Worm (Caenorhabditis elegans) whole organism, L4 larva: Measurements from ENCODE around the gene rbm-26.

ENCODE experiments used
- D1046.2 ChIP-seq: fragments of 200-800 bp; sonication (Bioruptor generic); IDR thresholded peaks from 2 replicates; pipeline ENCODE4 v1.3.6; 2022; ENCODE audit warnings: missing genetic modification characterization, missing compliant biosample characterization
- F44E2.7 ChIP-seq: fragments of 200-800 bp; sonication (Bioruptor generic); IDR thresholded peaks from 2 replicates; pipeline ENCODE4 v2.1.2; 2022; ENCODE audit warnings: missing genetic modification characterization, missing compliant biosample characterization
- F49E8.2 ChIP-seq: sonication (generic microtip); optimal IDR thresholded peaks from 2 replicates; lab custom pipeline; 2016; ENCODE audit warnings: missing compliant biosample characterization, mild to moderate bottlenecking, missing genetic modification characterization, borderline replicate concordance
- R02D3.7 ChIP-seq: fragments of 150-350 bp; sonication (generic microtip); optimal IDR thresholded peaks from 3 replicates; lab custom pipeline; 2014; ENCODE audit warnings: missing biosample characterization, missing genetic modification characterization
- T20F7.1 ChIP-seq: fragments of 200-800 bp; sonication (Bioruptor generic); optimal IDR thresholded peaks from 2 replicates; lab custom pipeline; 2018; ENCODE audit warnings: mild to moderate bottlenecking, missing genetic modification characterization, missing compliant biosample characterization
- Y48G9A.11 ChIP-seq: fragments of 200-800 bp; sonication (Bioruptor generic); IDR thresholded peaks from 2 replicates; pipeline ENCODE4 v1.3.6; 2022; ENCODE audit warnings: missing genetic modification reagents, missing genetic modification characterization, missing compliant biosample characterization
- Y75B8A.6 ChIP-seq: fragments of 200-800 bp; sonication (Bioruptor generic); IDR thresholded peaks from 2 replicates; pipeline ENCODE4 v1.3.6; 2022; ENCODE audit warnings: missing genetic modification reagents, missing genetic modification characterization, missing compliant biosample characterization
- aha-1 ChIP-seq: fragments of 150-350 bp; peaks from one replicate; lab custom pipeline; 2014; ENCODE audit warnings: missing biosample characterization, missing genetic modification characterization
- aly-2 ChIP-seq: sonication (generic microtip); optimal IDR thresholded peaks from 2 replicates; lab custom pipeline; 2018; ENCODE audit warnings: missing biosample characterization, missing genetic modification characterization
- attf-4 ChIP-seq: sonication (generic microtip); optimal IDR thresholded peaks from 3 replicates; lab custom pipeline; 2017; ENCODE audit warnings: missing biosample characterization, missing genetic modification characterization
- ceh-20 ChIP-seq: fragments of 200-800 bp; sonication (Bioruptor generic); IDR thresholded peaks from 2 replicates; pipeline ENCODE4 v1.3.6; 2022; ENCODE audit warnings: missing genetic modification reagents, missing genetic modification characterization, missing compliant biosample characterization
- ceh-32 ChIP-seq: sonication (generic microtip); optimal IDR thresholded peaks from 2 replicates; lab custom pipeline; 2016; ENCODE audit warnings: mild to moderate bottlenecking, missing genetic modification characterization, missing compliant biosample characterization; ENCODE audit not compliant: poor library complexity
- ceh-62 ChIP-seq: sonication (generic microtip); optimal IDR thresholded peaks from 2 replicates; lab custom pipeline; 2017; ENCODE audit warnings: missing biosample characterization, missing genetic modification characterization
- ceh-82 ChIP-seq: sonication (generic microtip); optimal IDR thresholded peaks from 2 replicates; lab custom pipeline; 2017; ENCODE audit warnings: missing biosample characterization, missing genetic modification characterization
- daf-16 ChIP-seq, 3 experiments: sonication (generic microtip); optimal IDR thresholded peaks; 2 replicates each; lab custom pipeline; 2016 to 2017; ENCODE audit warnings: missing genetic modification characterization in 3 of 3, missing genetic modification reagents in 3 of 3, mild to moderate bottlenecking in 2 of 3, missing compliant biosample characterization in 2 of 3, missing biosample characterization in 1 of 3, moderate library complexity in 1 of 3
- daf-19 ChIP-seq: fragments of 200-800 bp; sonication (Bioruptor generic); conservative IDR thresholded peaks from 2 replicates; pipeline ENCODE4 v1.3.6; 2022; ENCODE audit warnings: missing genetic modification characterization, missing compliant biosample characterization
- egl-43 ChIP-seq: fragments of 200-800 bp; sonication (Bioruptor generic); IDR thresholded peaks from 2 replicates; pipeline ENCODE4 v1.3.6; 2022; ENCODE audit warnings: missing genetic modification reagents, missing genetic modification characterization, missing compliant biosample characterization
- jun-1 ChIP-seq: fragments of 150-350 bp; optimal IDR thresholded peaks from 2 replicates; lab custom pipeline; 2014; ENCODE audit warnings: missing biosample characterization, missing genetic modification reagents, missing genetic modification characterization
- lin-13 ChIP-seq: fragments of 150-350 bp; optimal IDR thresholded peaks from 2 replicates; lab custom pipeline; 2014; ENCODE audit warnings: missing biosample characterization, missing genetic modification reagents, missing genetic modification characterization
- lin-38 ChIP-seq: fragments of 200-800 bp; sonication (Bioruptor generic); IDR thresholded peaks from 2 replicates; pipeline ENCODE4 v1.3.6; 2022; ENCODE audit warnings: missing genetic modification reagents, missing genetic modification characterization, missing compliant biosample characterization
- lir-3 ChIP-seq: sonication (generic microtip); optimal IDR thresholded peaks from 2 replicates; lab custom pipeline; 2016; ENCODE audit warnings: mild to moderate bottlenecking, missing genetic modification characterization, missing compliant biosample characterization
- lsy-2 ChIP-seq, 2 experiments: fragments of 150-350 bp in 1 of 2; sonication (generic microtip) in 1 of 2; optimal IDR thresholded peaks; 2 replicates each; lab custom pipeline; 2014 to 2017; ENCODE audit warnings: missing biosample characterization in 2 of 2, missing genetic modification characterization in 2 of 2
- mep-1 ChIP-seq: fragments of 150-350 bp; sonication (generic microtip); optimal IDR thresholded peaks from 3 replicates; lab custom pipeline; 2014; ENCODE audit warnings: missing biosample characterization, missing genetic modification characterization
- mes-2 ChIP-seq: sonication (generic microtip); optimal IDR thresholded peaks from 2 replicates; lab custom pipeline; 2016; ENCODE audit warnings: missing genotype, mild to moderate bottlenecking, missing genetic modification characterization, missing compliant biosample characterization; ENCODE audit not compliant: poor library complexity, severe bottlenecking
- mxl-2 ChIP-seq: fragments of 200-800 bp; sonication (Bioruptor generic); conservative IDR thresholded peaks from 2 replicates; pipeline ENCODE4 v1.3.6; 2022; ENCODE audit warnings: missing genetic modification reagents, missing genetic modification characterization, missing compliant biosample characterization
- nhr-11 ChIP-seq: fragments of 150-350 bp; optimal IDR thresholded peaks from 2 replicates; lab custom pipeline; 2014; ENCODE audit warnings: missing biosample characterization, missing genetic modification characterization
- nhr-237 ChIP-seq: sonication (generic microtip); optimal IDR thresholded peaks from 2 replicates; lab custom pipeline; 2017; ENCODE audit warnings: missing biosample characterization, missing genetic modification characterization
- nhr-41 ChIP-seq: fragments of 200-800 bp; sonication (Bioruptor generic); IDR thresholded peaks from 2 replicates; pipeline ENCODE4 v1.3.6; 2022; ENCODE audit warnings: missing genetic modification reagents, missing genetic modification characterization, missing compliant biosample characterization
- nhr-42 ChIP-seq: fragments of 200-800 bp; sonication (Bioruptor generic); IDR thresholded peaks from 2 replicates; pipeline ENCODE4 v1.3.6; 2022; ENCODE audit warnings: missing genetic modification characterization, missing compliant biosample characterization
- nhr-76 ChIP-seq: fragments of 150-350 bp; optimal IDR thresholded peaks from 2 replicates; lab custom pipeline; 2014; ENCODE audit warnings: missing biosample characterization, missing genetic modification characterization
- nhr-77 ChIP-seq: fragments of 150-350 bp; optimal IDR thresholded peaks from 2 replicates; lab custom pipeline; 2014; ENCODE audit warnings: missing biosample characterization, missing genetic modification characterization
- pqm-1 ChIP-seq: sonication (generic microtip); optimal IDR thresholded peaks from 2 replicates; lab custom pipeline; 2017; ENCODE audit warnings: missing biosample characterization, missing genetic modification characterization
- saeg-2 ChIP-seq: fragments of 200-800 bp; sonication (Bioruptor generic); IDR thresholded peaks from 2 replicates; pipeline ENCODE4 v1.3.6; 2022; ENCODE audit warnings: missing genetic modification reagents, missing genetic modification characterization, missing compliant biosample characterization
- sdz-12 ChIP-seq: fragments of 200-800 bp; sonication (Bioruptor generic); optimal IDR thresholded peaks from 2 replicates; lab custom pipeline; 2018; ENCODE audit warnings: mild to moderate bottlenecking, missing genetic modification characterization, missing compliant biosample characterization
- snpc-4 ChIP-seq: fragments of 150-350 bp; optimal IDR thresholded peaks from 2 replicates; lab custom pipeline; 2014; ENCODE audit warnings: missing biosample characterization, missing genetic modification characterization
- spr-1 ChIP-seq: sonication (generic microtip); optimal IDR thresholded peaks from 2 replicates; lab custom pipeline; 2016; ENCODE audit warnings: mild to moderate bottlenecking, missing genetic modification characterization, missing compliant biosample characterization
- unc-39 ChIP-seq: sonication (generic microtip); optimal IDR thresholded peaks from 2 replicates; lab custom pipeline; 2017; ENCODE audit warnings: missing biosample characterization, missing genetic modification characterization
- unc-62 ChIP-seq, 3 experiments: fragments of 150-350 bp in 1 of 3; sonication (generic microtip); optimal IDR thresholded peaks in 2 of 3; peaks in 1 of 3; 1 replicate in 1 of 3; 2 replicates in 2 of 3; lab custom pipeline; 2014 to 2017; ENCODE audit warnings: missing biosample characterization in 3 of 3, missing genetic modification characterization in 3 of 3, missing genetic modification reagents in 3 of 3, missing genotype in 1 of 3
- zip-11 ChIP-seq: fragments of 200-800 bp; sonication (Bioruptor generic); IDR thresholded peaks from 2 replicates; pipeline ENCODE4 v1.3.6; 2022; ENCODE audit warnings: missing genetic modification characterization, missing compliant biosample characterization
- ztf-11 ChIP-seq: fragments of 150-350 bp; optimal IDR thresholded peaks from 2 replicates; lab custom pipeline; 2014; ENCODE audit warnings: missing biosample characterization, missing genetic modification characterization

rbm-26 gene

DNA sequence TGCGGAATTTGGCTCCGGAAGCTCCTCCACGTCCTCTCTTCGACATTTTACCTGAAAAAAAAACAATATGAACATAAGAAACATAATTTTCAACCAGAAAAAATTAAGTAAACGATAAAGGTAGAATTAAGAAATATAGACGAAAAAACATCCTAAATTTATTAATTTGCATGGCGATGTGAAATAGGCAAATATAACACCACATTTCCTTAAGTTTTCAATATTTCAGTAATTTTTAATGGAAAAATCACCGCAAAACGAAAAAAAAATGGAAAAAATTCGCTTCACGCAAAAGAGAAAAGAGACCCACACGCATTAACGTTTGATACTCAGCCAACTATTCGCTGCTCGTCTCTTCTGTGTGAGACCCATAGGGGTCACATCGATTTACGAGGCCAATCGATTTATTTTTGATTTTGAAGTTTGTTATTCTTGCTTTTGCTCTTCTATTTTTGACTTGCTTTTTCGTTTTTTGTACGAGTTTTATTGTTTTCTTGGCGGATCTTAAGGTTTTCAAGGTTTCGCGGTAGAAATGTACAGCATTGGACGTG, 5.2 kb upstream of the rbm-26 start, which contains the start of gene rpl-23 (continued):
- TF ChIP-seq snpc-4 (no peak), nhr-237 (tag; lab: Kevin White, UChicago) (no peak), mxl-2 (no peak), ztf-11 (tag; lab: Kevin White, UChicago) (no peak), nhr-42 (GFP tag; lab: Robert Waterston, UW) (no peak), unc-39 (tag; lab: Kevin White, UChicago) (no peak), F44E2.7 (GFP tag; lab: Robert Waterston, UW) (no peak), Y75B8A.6 (no peak), ceh-20 (GFP tag; lab: Robert Waterston, UW) (peak; percentile 52; the same call in 1 of the 2 replicates), spr-1 (tag; lab: Kevin White, UChicago) (peak; percentile 15), Y48G9A.11 (GFP tag; lab: Robert Waterston, UW) (peak; percentile 35; the same call in 1 of the 2 replicates), ceh-82 (tag; lab: Kevin White, UChicago) (no peak), attf-4 (no peak), nhr-11 (tag; lab: Kevin White, UChicago) (peak; percentile 96), D1046.2 (GFP tag; lab: Robert Waterston, UW) (no peak), lsy-2 (tag; optimal IDR thresholded peaks at IDR 0.05; lab: Kevin White, UChicago) (peak; percentile 83 to 96), zip-11 (GFP tag; lab: Robert Waterston, UW) (no peak), lin-38 (GFP tag; lab: Robert Waterston, UW) (peak; percentile 85), ceh-32 (tag; lab: Kevin White, UChicago) (no peak), nhr-41 (GFP tag; lab: Robert Waterston, UW) (no peak), ceh-62 (tag; lab: Kevin White, UChicago) (no peak), R02D3.7 (tag; lab: Kevin White, UChicago) (peak; percentile 96), sdz-12 (GFP tag; lab: Kevin White, UChicago) (no peak), mes-2 (tag; lab: Kevin White, UChicago) (peak; percentile 92), aha-1 (tag; lab: Kevin White, UChicago) (peak; percentile 97), nhr-77 (tag; lab: Kevin White, UChicago) (peak; percentile 96), F49E8.2 (no peak), lir-3 (tag; lab: Kevin White, UChicago) (no peak), daf-16 (GFP tag; optimal IDR thresholded peaks at IDR 0.05; lab: Kevin White, UChicago) (peak in 1 of 2 experiments; percentile 38), daf-16 (tag; optimal IDR thresholded peaks at IDR 0.05; lab: Kevin White, UChicago) (peak; percentile 72), egl-43 (GFP tag; lab: Robert Waterston, UW) (no peak), pqm-1 (tag; lab: Kevin White, UChicago) (peak; percentile 7), lin-13 (GFP tag; lab: Kevin White, UChicago) (peak; percentile 90), unc-62 (GFP tag; optimal IDR thresholded peaks at IDR 0.05 in 1 of 2; lab: Kevin White, UChicago) (peak in 1 of 2 experiments; percentile 21), unc-62 (tag; optimal IDR thresholded peaks at IDR 0.05; lab: Kevin White, UChicago) (no peak)

DNA sequence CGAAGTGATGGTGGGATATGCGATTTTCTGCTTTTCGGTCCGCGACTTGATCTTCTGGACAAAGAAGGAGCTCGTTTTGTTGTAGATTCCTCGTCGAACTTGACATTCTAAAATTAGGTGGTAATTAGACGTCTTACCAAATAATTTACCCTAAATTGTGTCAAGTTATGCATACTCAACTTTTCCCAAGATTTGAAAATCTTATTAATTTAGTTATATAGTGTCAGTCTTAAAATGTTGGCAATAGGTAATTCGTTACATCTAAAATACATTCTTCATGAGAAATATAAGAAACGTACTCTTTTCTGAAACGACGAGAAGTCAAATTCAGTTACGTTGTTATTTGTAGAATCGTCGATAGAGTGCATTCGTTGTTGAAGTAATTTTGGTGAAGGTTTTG, 3.8 kb upstream of the rbm-26 start:
- TF ChIP-seq spr-1 (tag; lab: Kevin White, UChicago) = no peak
- no peak for TF ChIP-seq zip-11 (GFP tag; lab: Robert Waterston, UW)
- no peak for TF ChIP-seq sdz-12 (GFP tag; lab: Kevin White, UChicago)
- TF ChIP-seq T20F7.1 (GFP tag; lab: Kevin White, UChicago) = no peak
- no peak for TF ChIP-seq lir-3 (tag; lab: Kevin White, UChicago)
- TF ChIP-seq mep-1 (tag; lab: Kevin White, UChicago) = no peak
- no peak for TF ChIP-seq aly-2
- TF ChIP-seq saeg-2 (GFP tag; lab: Robert Waterston, UW) = no peak
- no peak for TF ChIP-seq daf-19 (GFP tag; lab: Robert Waterston, UW)
- TF ChIP-seq nhr-76 (tag; lab: Kevin White, UChicago) = no peak
- TF ChIP-seq jun-1 (tag; lab: Kevin White, UChicago) = no peak
- TF ChIP-seq, all 104 proteins: peak for 0
